Worm (Caenorhabditis elegans) whole organism, L3 larva: ENCODE data around the gene C31H2.14.

Experiments
- R02D3.7 ChIP-seq: fragments of 150-350 bp; optimal IDR thresholded peaks from 2 replicates; lab custom pipeline; 2014; ENCODE audit warnings: missing biosample characterization, missing genetic modification characterization
- ZK546.5 ChIP-seq: sonication (generic microtip); optimal IDR thresholded peaks from 2 replicates; lab custom pipeline; 2017; ENCODE audit warnings: missing biosample characterization, missing genetic modification characterization
- ama-1 ChIP-seq: fragments of 150-350 bp; optimal IDR thresholded peaks from 2 replicates; lab custom pipeline; 2018
- ceh-28 ChIP-seq: fragments of 150-350 bp; optimal IDR thresholded peaks from 2 replicates; lab custom pipeline; 2014; ENCODE audit warnings: missing biosample characterization, missing genetic modification reagents, missing genetic modification characterization
- ceh-82 ChIP-seq: fragments of 150-350 bp; optimal IDR thresholded peaks from 2 replicates; lab custom pipeline; 2014; ENCODE audit warnings: missing biosample characterization, missing genetic modification characterization
- ceh-9 ChIP-seq: sonication (generic microtip); optimal IDR thresholded peaks from 2 replicates; lab custom pipeline; 2018; ENCODE audit warnings: missing biosample characterization, missing genetic modification characterization
- daf-12 ChIP-seq: fragments of 150-350 bp; optimal IDR thresholded peaks from 2 replicates; lab custom pipeline; 2014; ENCODE audit warnings: missing biosample characterization, missing genetic modification reagents, missing genetic modification characterization
- egl-27 ChIP-seq: sonication (generic microtip); optimal IDR thresholded peaks from 4 replicates; lab custom pipeline; 2017; ENCODE audit warnings: missing biosample characterization, missing genetic modification reagents, missing genetic modification characterization
- egl-5 ChIP-seq: fragments of 150-350 bp; optimal IDR thresholded peaks from 2 replicates; lab custom pipeline; 2017; ENCODE audit warnings: missing biosample characterization, missing genetic modification reagents, missing genetic modification characterization, inconsistent platforms
- elt-2 ChIP-seq: sonication (generic microtip); optimal IDR thresholded peaks from 2 replicates; lab custom pipeline; 2016; ENCODE audit warnings: missing genetic modification reagents, mild to moderate bottlenecking, missing genetic modification characterization, missing compliant biosample characterization
- elt-3 ChIP-seq, 3 experiments: fragments of 150-350 bp in 1 of 3; sonication (generic microtip) in 2 of 3; optimal IDR thresholded peaks; 2 replicates in 2 of 3; 4 replicates in 1 of 3; lab custom pipeline; 2014 to 2017; ENCODE audit warnings: missing biosample characterization in 3 of 3, missing genetic modification characterization in 3 of 3
- eor-1 ChIP-seq, 2 experiments: fragments of 150-350 bp; optimal IDR thresholded peaks; 2 replicates each; lab custom pipeline; 2014 to 2018; ENCODE audit warnings: missing biosample characterization in 2 of 2, missing genetic modification characterization in 2 of 2
- fkh-10 ChIP-seq: sonication (generic microtip); optimal IDR thresholded peaks from 2 replicates; lab custom pipeline; 2017; ENCODE audit warnings: missing biosample characterization, missing genetic modification reagents, missing genetic modification characterization
- fkh-2 ChIP-seq: fragments of 150-350 bp; optimal IDR thresholded peaks from 2 replicates; lab custom pipeline; 2014; ENCODE audit warnings: missing biosample characterization, missing genetic modification reagents, missing genetic modification characterization
- fos-1 ChIP-seq: fragments of 150-350 bp; optimal IDR thresholded peaks from 2 replicates; lab custom pipeline; 2014; ENCODE audit warnings: missing biosample characterization, missing genetic modification characterization
- hmg-11 ChIP-seq: sonication (generic microtip); optimal IDR thresholded peaks from 2 replicates; lab custom pipeline; 2016; ENCODE audit warnings: missing genetic modification characterization, missing compliant biosample characterization
- jun-1 ChIP-seq: fragments of 150-350 bp; optimal IDR thresholded peaks from 2 replicates; lab custom pipeline; 2014; ENCODE audit warnings: missing biosample characterization, missing genetic modification reagents, missing genetic modification characterization
- lin-15B ChIP-seq: fragments of 150-350 bp; optimal IDR thresholded peaks from 2 replicates; lab custom pipeline; 2014; ENCODE audit warnings: missing biosample characterization, missing genetic modification characterization
- lsy-12 ChIP-seq: sonication (generic microtip); optimal IDR thresholded peaks from 2 replicates; lab custom pipeline; 2016; ENCODE audit warnings: mild to moderate bottlenecking, missing genetic modification characterization, missing compliant biosample characterization
- mml-1 ChIP-seq: fragments of 150-350 bp; sonication (generic microtip); optimal IDR thresholded peaks from 3 replicates; lab custom pipeline; 2014; ENCODE audit warnings: missing biosample characterization, missing genetic modification characterization
- nfya-1 ChIP-seq: sonication (generic microtip); optimal IDR thresholded peaks from 2 replicates; lab custom pipeline; 2017; ENCODE audit warnings: missing genetic modification characterization, mild to moderate bottlenecking, missing compliant biosample characterization, antibody characterized with exemption, moderate library complexity; ENCODE audit not compliant: insufficient read depth
- nhr-11 ChIP-seq: fragments of 150-350 bp; optimal IDR thresholded peaks from 2 replicates; lab custom pipeline; 2014; ENCODE audit warnings: missing biosample characterization, missing genetic modification characterization
- nhr-12 ChIP-seq: fragments of 150-350 bp; optimal IDR thresholded peaks from 2 replicates; lab custom pipeline; 2014; ENCODE audit warnings: missing biosample characterization, missing genetic modification characterization
- nhr-23 ChIP-seq: fragments of 150-350 bp; optimal IDR thresholded peaks from 2 replicates; lab custom pipeline; 2014; ENCODE audit warnings: missing biosample characterization, missing genetic modification reagents, missing genetic modification characterization
- nhr-237 ChIP-seq: fragments of 150-350 bp; optimal IDR thresholded peaks from 2 replicates; lab custom pipeline; 2014; ENCODE audit warnings: missing biosample characterization, missing genetic modification characterization
- nhr-25 ChIP-seq: sonication (generic microtip); optimal IDR thresholded peaks from 2 replicates; lab custom pipeline; 2017; ENCODE audit warnings: missing biosample characterization, missing genetic modification characterization
- nhr-28 ChIP-seq: fragments of 150-350 bp; optimal IDR thresholded peaks from 2 replicates; lab custom pipeline; 2014; ENCODE audit warnings: missing biosample characterization, missing genetic modification characterization
- nhr-43 ChIP-seq: sonication (generic microtip); optimal IDR thresholded peaks from 2 replicates; lab custom pipeline; 2016; ENCODE audit warnings: mild to moderate bottlenecking, missing genetic modification characterization, missing compliant biosample characterization; ENCODE audit not compliant: poor library complexity, severe bottlenecking
- nhr-76 ChIP-seq: fragments of 150-350 bp; sonication (generic microtip); optimal IDR thresholded peaks from 5 replicates; lab custom pipeline; 2014; ENCODE audit warnings: missing biosample characterization, missing genetic modification characterization
- nhr-77 ChIP-seq: fragments of 150-350 bp; optimal IDR thresholded peaks from 2 replicates; lab custom pipeline; 2014; ENCODE audit warnings: missing biosample characterization, missing genetic modification characterization
- pha-4 ChIP-seq: fragments of 150-350 bp; optimal IDR thresholded peaks from 2 replicates; lab custom pipeline; 2014; ENCODE audit warnings: missing biosample characterization, missing genetic modification reagents, missing genetic modification characterization
- pqm-1 ChIP-seq: fragments of 150-350 bp; optimal IDR thresholded peaks from 2 replicates; lab custom pipeline; 2017; ENCODE audit warnings: missing biosample characterization, missing genetic modification characterization, inconsistent platforms
- sea-2 ChIP-seq: fragments of 150-350 bp; sonication (generic microtip); optimal IDR thresholded peaks from 4 replicates; lab custom pipeline; 2014; ENCODE audit warnings: missing biosample characterization, missing genetic modification reagents, missing genetic modification characterization
- snpc-4 ChIP-seq: fragments of 150-350 bp; optimal IDR thresholded peaks from 2 replicates; lab custom pipeline; 2014; ENCODE audit warnings: missing biosample characterization, missing genetic modification characterization
- tbx-2 ChIP-seq: sonication (generic microtip); optimal IDR thresholded peaks from 2 replicates; lab custom pipeline; 2016; ENCODE audit warnings: mild to moderate bottlenecking, missing genetic modification characterization, missing compliant biosample characterization
- zag-1 ChIP-seq: fragments of 150-350 bp; optimal IDR thresholded peaks from 2 replicates; lab custom pipeline; 2014; ENCODE audit warnings: missing biosample characterization, missing genetic modification characterization
- ztf-4 ChIP-seq: fragments of 150-350 bp; optimal IDR thresholded peaks from 2 replicates; lab custom pipeline; 2014; ENCODE audit warnings: missing biosample characterization, missing genetic modification characterization

Gene C31H2.14

ce11 chrX:5105703-5106102 is 42.3 kb upstream of the C31H2.14 start:
- TF ChIP-seq tbx-2 (tag; lab: Kevin White, UChicago), result no peak
- no peak for TF ChIP-seq R02D3.7 (tag; lab: Kevin White, UChicago)
- TF ChIP-seq nhr-28 (tag; lab: Kevin White, UChicago), result no peak
- no peak for TF ChIP-seq nhr-43 (tag; lab: Kevin White, UChicago)
- TF ChIP-seq zag-1 (tag; lab: Kevin White, UChicago), result no peak
- no peak for TF ChIP-seq snpc-4 (tag; lab: Kevin White, UChicago)
- no peak for TF ChIP-seq egl-27 (tag; lab: Kevin White, UChicago)
- no peak for TF ChIP-seq mml-1
- no peak for TF ChIP-seq fkh-2 (tag; lab: Kevin White, UChicago)
- no peak for TF ChIP-seq nhr-237 (tag; lab: Kevin White, UChicago)
- TF ChIP-seq ZK546.5, result no peak
- no peak for TF ChIP-seq eor-1 (tag; optimal IDR thresholded peaks at IDR 0.05; lab: Kevin White, UChicago)
- TF ChIP-seq ztf-4 (tag; lab: Kevin White, UChicago), result no peak
- TF ChIP-seq nhr-77 (tag; lab: Kevin White, UChicago), result no peak
- TF ChIP-seq ceh-28 (tag; lab: Kevin White, UChicago), result no peak
- TF ChIP-seq nhr-11 (tag; lab: Kevin White, UChicago), result no peak
- no peak for TF ChIP-seq egl-5 (tag; lab: Kevin White, UChicago)

DNA sequence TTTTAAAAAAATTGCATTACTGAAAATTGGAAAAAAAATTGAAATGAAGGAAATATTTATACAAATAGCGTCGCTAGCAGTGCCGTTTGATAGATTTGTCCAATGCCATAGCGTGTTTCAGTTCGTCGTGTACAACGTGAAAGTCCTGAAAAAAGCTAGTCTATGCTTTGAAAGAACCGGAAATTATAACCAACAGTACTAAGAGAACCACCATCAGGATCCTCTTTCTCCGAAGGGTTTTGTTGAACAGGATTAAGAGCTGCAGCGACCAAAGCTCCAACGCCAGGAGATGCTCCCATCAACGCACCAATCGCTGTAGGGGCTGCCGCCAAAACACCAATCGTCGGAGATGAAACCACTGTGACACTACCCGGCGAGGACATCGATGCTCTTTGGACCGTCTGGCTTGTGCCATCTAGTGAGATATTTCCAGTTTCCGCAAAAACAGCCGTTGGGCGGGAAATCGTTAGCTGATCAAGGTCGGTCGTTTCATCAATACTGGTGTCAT is 41.8 kb upstream of the C31H2.14 start:
- no peak for TF ChIP-seq ama-1 (lab: Kevin White, UChicago)
- no peak for TF ChIP-seq egl-27 (tag; lab: Kevin White, UChicago)
- TF ChIP-seq elt-3 (tag; optimal IDR thresholded peaks at IDR 0.05; lab: Kevin White, UChicago), result no peak
- TF ChIP-seq fos-1, result no peak
- no peak for TF ChIP-seq egl-5 (tag; lab: Kevin White, UChicago)
- TF ChIP-seq nhr-12, result no peak
- no peak for TF ChIP-seq ZK546.5
- no peak for TF ChIP-seq nhr-76 (tag; lab: Kevin White, UChicago)
- no peak for TF ChIP-seq nhr-11 (tag; lab: Kevin White, UChicago)
- no peak for TF ChIP-seq ztf-4 (tag; lab: Kevin White, UChicago)
- TF ChIP-seq R02D3.7 (tag; lab: Kevin White, UChicago), result no peak
- no peak for TF ChIP-seq mml-1
- no peak for TF ChIP-seq eor-1 (tag; optimal IDR thresholded peaks at IDR 0.05; lab: Kevin White, UChicago)
- no peak for TF ChIP-seq lsy-12 (tag; lab: Kevin White, UChicago)
- TF ChIP-seq elt-2 (tag; lab: Kevin White, UChicago), result no peak
- no peak for TF ChIP-seq sea-2 (GFP tag; lab: Kevin White, UChicago)
- no peak for TF ChIP-seq daf-12
- no peak for TF ChIP-seq ceh-9 (tag; lab: Kevin White, UChicago)
- TF ChIP-seq fkh-10 (GFP tag; lab: Kevin White, UChicago), result no peak

- TF ChIP-seq nhr-11 (tag; lab: Kevin White, UChicago) (no peak), lin-15B (tag; lab: Kevin White, UChicago) (no peak), ceh-82 (tag; lab: Kevin White, UChicago) (no peak), ztf-4 (tag; lab: Kevin White, UChicago) (no peak), nhr-76 (tag; lab: Kevin White, UChicago) (no peak), tbx-2 (tag; lab: Kevin White, UChicago) (no peak), nhr-25 (no peak), fos-1 (no peak), jun-1 (tag; lab: Kevin White, UChicago) (no peak), hmg-11 (tag; lab: Kevin White, UChicago) (no peak), pha-4 (tag; lab: Kevin White, UChicago) (no peak), ZK546.5 (no peak), snpc-4 (tag; lab: Kevin White, UChicago) (no peak), lsy-12 (tag; lab: Kevin White, UChicago) (no peak), nhr-12 (no peak)
- TF ChIP-seq, all 47 proteins: peak for 0
These were observed 41.1 kb upstream of the C31H2.14 start, which contains the start of gene C42D8.9 for ce11 chrX:5106942-5107341. Gene C42D8.9, minus strand, starts transcription at chrX:5107042.

- TF ChIP-seq elt-2 (tag; lab: Kevin White, UChicago), result peak; percentile 84
- no peak for TF ChIP-seq nfya-1 (tag; lab: Kevin White, UChicago)
- peak; percentile 35 for TF ChIP-seq pha-4 (tag; lab: Kevin White, UChicago)
- TF ChIP-seq nhr-11 (tag; lab: Kevin White, UChicago), result no peak
- no peak for TF ChIP-seq R02D3.7 (tag; lab: Kevin White, UChicago)
- TF ChIP-seq nhr-23 (tag; lab: Kevin White, UChicago), result no peak
- no peak for TF ChIP-seq mml-1
- peak; percentile 89 for TF ChIP-seq pqm-1 (tag; lab: Kevin White, UChicago)
These were observed 38.9 kb upstream of the C31H2.14 start, which contains the start of gene C42D8.1 for ce11 chrX:5109130-5109529. Gene C42D8.1, plus strand, starts transcription at chrX:5109506.
